Worm (Caenorhabditis elegans) whole organism, young adult: Measurements from ENCODE around the gene nhr-125.

ENCODE experiments used
- B0261.1 ChIP-seq: sonication (generic microtip); optimal IDR thresholded peaks from 2 replicates; lab custom pipeline; 2016; ENCODE audit warnings: mild to moderate bottlenecking, missing genetic modification characterization, moderate library complexity, missing compliant biosample characterization
- F55B11.4 ChIP-seq: sonication (generic microtip); optimal IDR thresholded peaks from 2 replicates; lab custom pipeline; 2016; ENCODE audit warnings: missing compliant biosample characterization, missing genetic modification characterization, borderline replicate concordance; ENCODE audit not compliant: insufficient read depth
- Y53F4B.3 ChIP-seq: fragments of 200-800 bp; sonication (Bioruptor generic); IDR thresholded peaks from 2 replicates; pipeline ENCODE4 v1.3.6; 2022; ENCODE audit warnings: missing genetic modification reagents, missing genetic modification characterization, missing compliant biosample characterization
- Y53G8AR.9 ChIP-seq: fragments of 200-800 bp; sonication (Bioruptor generic); conservative IDR thresholded peaks from 2 replicates; pipeline ENCODE4 v1.3.6; 2022; ENCODE audit warnings: missing genetic modification reagents, missing genetic modification characterization, missing compliant biosample characterization
- Y56A3A.18 ChIP-seq: fragments of 200-800 bp; sonication (Bioruptor generic); IDR thresholded peaks from 2 replicates; pipeline ENCODE4 v1.3.6; 2022; ENCODE audit warnings: missing genetic modification reagents, missing genetic modification characterization, missing compliant biosample characterization
- ama-1 ChIP-seq, 3 experiments: fragments of 150-350 bp in 1 of 3; sonication (generic microtip) in 2 of 3; optimal IDR thresholded peaks; 2 replicates each; lab custom pipeline; 2014 to 2018; ENCODE audit warnings: missing biosample characterization in 2 of 3, missing genetic modification characterization in 2 of 3, missing genetic modification reagents in 2 of 3
- aptf-3 ChIP-seq: fragments of 200-800 bp; sonication (Bioruptor generic); IDR thresholded peaks from 2 replicates; pipeline ENCODE4 v1.3.6; 2022; ENCODE audit warnings: missing genetic modification characterization, missing compliant biosample characterization
- attf-6 ChIP-seq: fragments of 200-800 bp; sonication (Bioruptor generic); IDR thresholded peaks from 2 replicates; pipeline ENCODE4 v1.3.6; 2022; ENCODE audit warnings: missing genetic modification reagents, missing genetic modification characterization, missing compliant biosample characterization
- cebp-1 ChIP-seq, 2 experiments: fragments of 200-800 bp in 1 of 2; sonication (Bioruptor generic) in 1 of 2; sonication (generic microtip) in 1 of 2; IDR thresholded peaks in 1 of 2; optimal IDR thresholded peaks in 1 of 2; 2 replicates each; pipeline versions ENCODE4 v1.3.6 to Lab custom; 2017 to 2022; ENCODE audit warnings: missing compliant biosample characterization in 2 of 2, missing genetic modification characterization in 2 of 2, mild to moderate bottlenecking in 1 of 2, missing genetic modification reagents in 1 of 2, moderate library complexity in 1 of 2
- egrh-3 ChIP-seq: fragments of 200-800 bp; sonication (Bioruptor generic); IDR thresholded peaks from 2 replicates; pipeline ENCODE4 v1.3.6; 2022; ENCODE audit warnings: missing genetic modification reagents, missing genetic modification characterization, missing compliant biosample characterization
- ets-4 ChIP-seq: fragments of 200-800 bp; sonication (Bioruptor generic); optimal IDR thresholded peaks from 2 replicates; lab custom pipeline; 2018; ENCODE audit warnings: mild to moderate bottlenecking, missing genetic modification characterization, missing compliant biosample characterization
- lag-1 ChIP-seq: fragments of 200-800 bp; sonication (Bioruptor generic); IDR thresholded peaks from 2 replicates; pipeline ENCODE4 v1.3.6; 2022; ENCODE audit warnings: missing genetic modification reagents, missing genetic modification characterization, missing compliant biosample characterization
- madf-8 ChIP-seq: fragments of 200-800 bp; sonication (Bioruptor generic); conservative IDR thresholded peaks from 2 replicates; pipeline ENCODE4 v1.3.6; 2022; ENCODE audit warnings: missing genetic modification reagents, missing genetic modification characterization, missing compliant biosample characterization
- mel-28 ChIP-seq: sonication (generic microtip); optimal IDR thresholded peaks from 2 replicates; lab custom pipeline; 2016; ENCODE audit warnings: borderline replicate concordance, mild to moderate bottlenecking, missing genetic modification characterization, missing compliant biosample characterization
- mes-4 ChIP-seq: sonication (generic microtip); optimal IDR thresholded peaks from 2 replicates; lab custom pipeline; 2016; ENCODE audit warnings: missing genotype, missing genetic modification characterization, missing compliant biosample characterization
- mxl-1 ChIP-seq: sonication (generic microtip); optimal IDR thresholded peaks from 2 replicates; lab custom pipeline; 2016; ENCODE audit warnings: missing genetic modification characterization, missing compliant biosample characterization
- nfya-1 ChIP-seq: sonication (generic microtip); optimal IDR thresholded peaks from 2 replicates; lab custom pipeline; 2017; ENCODE audit warnings: antibody characterized with exemption, missing compliant biosample characterization, missing genetic modification characterization, borderline replicate concordance; ENCODE audit not compliant: insufficient read depth
- nhr-27 ChIP-seq: fragments of 200-800 bp; sonication (Bioruptor generic); optimal IDR thresholded peaks from 2 replicates; lab custom pipeline; 2018; ENCODE audit warnings: mild to moderate bottlenecking, missing genetic modification characterization, moderate library complexity, missing compliant biosample characterization
- pha-4 ChIP-seq: fragments of 150-350 bp; sonication (generic microtip); optimal IDR thresholded peaks from 2 replicates; lab custom pipeline; 2014; ENCODE audit warnings: missing biosample characterization, missing genetic modification reagents, missing genetic modification characterization
- rcor-1 ChIP-seq: fragments of 200-800 bp; sonication (Bioruptor generic); IDR thresholded peaks from 2 replicates; pipeline ENCODE4 v1.3.6; 2022; ENCODE audit warnings: missing genetic modification reagents, missing genetic modification characterization, missing compliant biosample characterization
- rec-8 ChIP-seq, 2 experiments: sonication (generic microtip); optimal IDR thresholded peaks; 2 replicates each; lab custom pipeline; 2016; ENCODE audit warnings: mild to moderate bottlenecking in 2 of 2, missing genetic modification characterization in 2 of 2, missing genetic modification reagents in 2 of 2, missing genotype in 2 of 2, missing biosample characterization in 1 of 2, missing compliant biosample characterization in 1 of 2, moderate library complexity in 1 of 2
- sdz-38 ChIP-seq: sonication (generic microtip); optimal IDR thresholded peaks from 2 replicates; lab custom pipeline; 2016; ENCODE audit warnings: missing genotype, missing genetic modification characterization, missing compliant biosample characterization
- snpc-1.3 ChIP-seq: sonication (generic microtip); optimal IDR thresholded peaks from 2 replicates; lab custom pipeline; 2017; ENCODE audit warnings: missing genetic modification characterization, mild to moderate bottlenecking, missing compliant biosample characterization, antibody characterized with exemption, moderate library complexity, missing genotype, missing genetic modification reagents; ENCODE audit not compliant: insufficient read depth
- tlf-1 ChIP-seq: fragments of 200-800 bp; sonication (Bioruptor generic); optimal IDR thresholded peaks from 2 replicates; lab custom pipeline; 2018; ENCODE audit warnings: mild to moderate bottlenecking, missing genetic modification characterization, missing compliant biosample characterization
- xnd-1 ChIP-seq: sonication (generic microtip); optimal IDR thresholded peaks from 2 replicates; lab custom pipeline; 2016; ENCODE audit warnings: missing genotype, missing genetic modification reagents, missing genetic modification characterization, missing compliant biosample characterization
- ztf-3 ChIP-seq: fragments of 200-800 bp; sonication (Bioruptor generic); optimal IDR thresholded peaks from 2 replicates; lab custom pipeline; 2018; ENCODE audit warnings: mild to moderate bottlenecking, missing genetic modification characterization, missing compliant biosample characterization

The nhr-125 gene

DNA sequence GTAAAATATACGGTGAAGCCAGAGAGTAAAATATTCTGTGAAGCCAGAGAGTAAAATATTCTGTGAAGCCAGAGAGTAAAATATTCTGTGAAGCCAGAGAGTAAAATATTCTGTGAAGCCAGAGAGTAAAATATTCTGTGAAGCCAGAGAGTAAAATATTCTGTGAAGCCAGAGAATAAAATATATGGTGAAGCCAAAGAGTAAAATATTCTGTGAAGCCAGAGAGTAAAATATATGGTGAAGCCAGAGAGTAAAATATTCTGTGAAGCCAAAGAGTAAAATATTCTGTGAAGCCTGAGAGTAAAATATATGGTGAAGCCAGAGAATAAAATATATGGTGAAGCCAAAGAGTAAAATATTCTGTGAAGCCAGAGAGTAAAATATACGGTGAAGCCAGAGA lies 10.4 kb upstream of the nhr-125 start:
- TF ChIP-seq Y53F4B.3 (GFP tag; lab: Robert Waterston, UW): peak; percentile 62; the same call in 1 of the 2 replicates
- TF ChIP-seq egrh-3 (GFP tag; lab: Robert Waterston, UW): peak; percentile 92

DNA sequence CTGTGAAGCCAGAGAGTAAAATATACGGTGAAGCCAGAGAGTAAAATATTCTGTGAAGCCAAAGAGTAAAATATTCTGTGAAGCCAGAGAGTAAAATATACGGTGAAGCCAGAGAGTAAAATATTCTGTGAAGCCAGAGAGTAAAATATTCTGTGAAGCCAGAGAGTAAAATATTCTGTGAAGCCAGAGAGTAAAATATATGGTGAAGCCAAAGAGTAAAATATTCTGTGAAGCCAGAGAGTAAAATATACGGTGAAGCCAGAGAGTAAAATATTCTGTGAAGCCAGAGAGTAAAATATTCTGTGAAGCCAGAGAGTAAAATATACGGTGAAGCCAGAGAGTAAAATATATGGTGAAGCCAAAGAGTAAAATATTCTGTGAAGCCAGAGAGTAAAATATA lies 8.9 kb upstream of the nhr-125 start:
- TF ChIP-seq Y53F4B.3 (GFP tag; lab: Robert Waterston, UW): peak; percentile 61; the same call in 1 of the 2 replicates
- TF ChIP-seq egrh-3 (GFP tag; lab: Robert Waterston, UW): peak; percentile 92

DNA sequence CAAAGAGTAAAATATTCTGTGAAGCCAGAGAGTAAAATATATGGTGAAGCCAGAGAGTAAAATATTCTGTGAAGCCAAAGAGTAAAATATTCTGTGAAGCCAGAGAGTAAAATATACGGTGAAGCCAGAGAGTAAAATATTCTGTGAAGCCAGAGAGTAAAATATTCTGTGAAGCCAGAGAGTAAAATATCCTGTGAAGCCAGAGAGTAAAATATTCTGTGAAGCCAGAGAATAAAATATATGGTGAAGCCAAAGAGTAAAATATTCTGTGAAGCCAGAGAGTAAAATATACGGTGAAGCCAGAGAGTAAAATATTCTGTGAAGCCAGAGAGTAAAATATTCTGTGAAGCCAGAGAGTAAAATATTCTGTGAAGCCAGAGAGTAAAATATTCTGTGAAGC lies 8.2 kb upstream of the nhr-125 start:
- peak; percentile 74; the same call in 1 of the 2 replicates for TF ChIP-seq Y53F4B.3 (GFP tag; lab: Robert Waterston, UW)
- peak; percentile 96 for TF ChIP-seq egrh-3 (GFP tag; lab: Robert Waterston, UW)

DNA sequence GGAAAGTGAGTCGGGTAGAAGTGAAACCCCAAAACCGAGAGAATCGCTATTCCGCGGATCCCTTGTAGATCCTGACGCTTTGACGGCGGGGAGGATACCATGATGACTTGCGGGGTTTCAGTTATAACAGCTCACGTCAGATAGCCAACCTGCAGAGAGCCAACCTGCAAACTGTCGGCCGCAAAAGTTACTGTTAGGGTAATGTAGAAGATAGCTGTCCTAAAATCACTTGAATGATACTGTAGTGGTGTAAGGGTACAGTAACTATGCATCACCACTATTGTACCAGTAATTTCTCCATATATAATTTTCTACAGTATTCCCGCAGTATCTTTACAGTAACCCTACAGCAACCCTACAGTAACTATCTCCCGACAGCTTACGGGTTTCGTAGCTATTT lies 7.1 kb upstream of the nhr-125 start, which contains the start of gene oac-12:
oac-12 (minus strand) TSS at position 101 of the 400 bp plus-strand sequence.
- TF ChIP-seq attf-6 (GFP tag; lab: Robert Waterston, UW) (no peak), mes-4 (tag; lab: Kevin White, UChicago) (no peak), sdz-38 (tag; lab: Kevin White, UChicago) (no peak), Y53G8AR.9 (GFP tag; lab: Robert Waterston, UW) (no peak), ztf-3 (GFP tag; lab: Kevin White, UChicago) (no peak), ets-4 (no peak)

DNA sequence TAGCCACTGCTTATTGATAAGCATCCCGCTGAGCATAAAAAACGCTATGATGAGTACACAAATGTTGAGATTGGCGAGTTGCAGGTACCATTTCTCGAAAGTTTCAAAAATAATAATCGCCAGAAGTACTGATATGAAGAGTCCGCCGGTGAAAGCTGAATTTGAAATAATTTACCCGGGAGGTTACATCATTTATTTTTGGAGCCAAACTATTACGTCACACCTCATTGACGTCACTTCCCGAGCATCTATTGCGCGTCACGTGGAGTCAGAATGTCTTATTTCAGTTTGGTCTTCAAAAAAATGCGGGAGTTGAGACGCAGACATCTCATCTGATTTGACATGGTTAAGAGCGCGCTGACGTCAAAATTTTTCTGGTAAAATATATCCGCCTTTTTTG lies 5.5 kb upstream of the nhr-125 start:
- TF ChIP-seq madf-8: no peak
- no peak for TF ChIP-seq nfya-1

DNA sequence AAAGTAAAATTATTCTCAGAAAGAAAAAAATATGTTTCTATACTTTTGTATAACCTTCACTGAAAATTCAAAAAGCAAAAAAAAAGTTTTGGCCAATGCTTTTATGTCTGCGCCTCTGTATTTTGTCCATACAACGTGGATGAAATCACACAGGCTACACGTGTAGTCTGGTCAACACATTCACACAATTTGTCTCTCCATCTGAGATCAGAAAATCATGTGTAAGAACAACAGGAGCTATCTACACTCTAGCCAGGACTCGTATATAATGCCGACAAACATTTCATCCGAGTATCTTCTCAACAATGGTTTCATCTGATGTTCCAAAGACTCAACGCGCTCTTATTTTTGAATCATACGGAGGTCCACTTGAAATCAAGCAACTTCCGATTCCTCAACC lies 1.5 kb upstream of the nhr-125 start, which contains the start of gene D2063.1:
D2063.1 (plus strand) TSS at position 281 of the 400 bp plus-strand sequence.
- TF ChIP-seq mxl-1 (tag; lab: Kevin White, UChicago) (no peak), cebp-1 (GFP tag; IDR thresholded peaks at IDR 0.05; lab: Robert Waterston, UW) (no peak), cebp-1 (tag; optimal IDR thresholded peaks at IDR 0.05; lab: Kevin White, UChicago) (no peak), Y56A3A.18 (no peak), B0261.1 (no peak), rec-8 (tag; optimal IDR thresholded peaks at IDR 0.05; lab: Kevin White, UChicago) (no peak), nhr-27 (no peak)

DNA sequence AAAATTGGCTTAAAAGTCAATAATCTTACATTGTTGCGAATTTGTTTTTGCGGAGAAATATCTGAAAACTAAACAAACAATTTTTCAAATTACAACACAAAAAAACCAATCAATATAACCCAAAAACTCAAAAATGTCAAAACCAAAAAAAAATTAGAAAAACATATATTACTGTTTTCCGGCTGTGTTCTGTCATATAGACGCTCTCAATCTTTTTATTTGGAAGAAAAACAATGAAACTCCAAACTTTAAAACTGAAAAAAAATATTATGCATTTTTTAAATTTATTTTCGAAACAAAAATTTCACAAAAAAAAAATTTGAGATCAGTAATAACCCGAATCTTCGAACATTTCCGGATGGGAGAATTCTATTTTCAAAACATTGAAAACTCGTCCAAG lies 2.6 kb downstream of the nhr-125 start, which contains the start of gene R02D1.2:
R02D1.2 (minus strand) TSS at position 101 of the 400 bp plus-strand sequence.
- TF ChIP-seq rec-8 (tag; optimal IDR thresholded peaks at IDR 0.05; lab: Kevin White, UChicago): no peak
- no peak for TF ChIP-seq ama-1 (optimal IDR thresholded peaks at IDR 0.05; lab: Kevin White, UChicago)
- no peak for TF ChIP-seq ama-1 (GFP tag; optimal IDR thresholded peaks at IDR 0.05; lab: Kevin White, UChicago)
- TF ChIP-seq aptf-3 (GFP tag; lab: Robert Waterston, UW): no peak
- TF ChIP-seq snpc-1.3: no peak
- TF ChIP-seq Y56A3A.18: no peak
- no peak for TF ChIP-seq lag-1 (GFP tag; lab: Robert Waterston, UW)

DNA sequence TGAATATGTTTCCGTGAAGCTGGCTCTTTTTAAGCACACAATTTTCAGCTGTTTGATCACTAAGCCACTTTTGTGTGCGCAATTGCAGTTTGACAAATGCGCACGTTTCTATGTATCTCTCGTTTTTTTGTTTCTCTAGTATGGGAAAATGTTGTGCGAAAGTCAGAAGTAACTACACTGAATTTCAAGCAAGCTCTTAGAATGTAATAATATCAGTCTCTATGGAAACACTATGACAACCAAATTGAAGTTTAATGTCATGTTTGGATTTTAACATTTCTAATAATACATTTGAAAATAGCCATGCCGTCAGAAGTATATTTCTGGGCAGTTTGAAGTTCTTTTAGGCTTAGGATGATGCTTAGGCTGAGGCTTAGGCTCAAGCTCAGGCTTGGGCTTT lies 5.4 kb downstream of the nhr-125 start, which contains the start of gene ZC132.9:
ZC132.9 (minus strand) TSS at position 101 of the 400 bp plus-strand sequence.
- TF ChIP-seq tlf-1 (GFP tag; lab: Kevin White, UChicago) (no peak), F55B11.4 (tag; lab: Kevin White, UChicago) (no peak), mel-28 (tag; lab: Kevin White, UChicago) (no peak), cebp-1 (GFP tag; IDR thresholded peaks at IDR 0.05; lab: Robert Waterston, UW) (no peak), cebp-1 (tag; optimal IDR thresholded peaks at IDR 0.05; lab: Kevin White, UChicago) (no peak), xnd-1 (tag; lab: Kevin White, UChicago) (no peak), rcor-1 (GFP tag; lab: Robert Waterston, UW) (no peak), pha-4 (tag; lab: Kevin White, UChicago) (no peak)
